Fruit fly (Drosophila melanogaster) whole organism, embryonic: ENCODE results near the gene ArfGAP3.
A peak's percentile ranks its signal among the peaks of the same experiment; 100 is the strongest.

Experiments used
- CG10209 ChIP-seq: fragments of 200-800 bp; sonication (Bioruptor generic); optimal IDR thresholded peaks from 3 replicates; lab custom pipeline; 2017; ENCODE audit warnings: missing biosample characterization, mild to moderate bottlenecking, missing genetic modification characterization, missing genetic modification reagents
- CG10267 ChIP-seq: fragments of 200-800 bp; sonication (Bioruptor generic); optimal IDR thresholded peaks from 2 replicates; lab custom pipeline; 2018; ENCODE audit warnings: missing biosample characterization, mild to moderate bottlenecking, missing genetic modification characterization, moderate library complexity
- CG11504 ChIP-seq: fragments of 200-800 bp; sonication (Bioruptor generic); optimal IDR thresholded peaks from 3 replicates; lab custom pipeline; 2019; ENCODE audit warnings: missing biosample characterization, mild to moderate bottlenecking, missing genetic modification characterization, moderate library complexity
- CG12769 ChIP-seq: fragments of 200-800 bp; sonication (Bioruptor generic); optimal IDR thresholded peaks from 2 replicates; lab custom pipeline; 2019; ENCODE audit warnings: missing biosample characterization, mild to moderate bottlenecking, missing genetic modification characterization, moderate library complexity
- CG13123 ChIP-seq: fragments of 200-800 bp; sonication (Bioruptor generic); optimal IDR thresholded peaks from 2 replicates; lab custom pipeline; 2016; ENCODE audit warnings: missing biosample characterization, missing genetic modification characterization
- CG13287 ChIP-seq: fragments of 200-800 bp; sonication (Bioruptor generic); IDR thresholded peaks from 2 replicates; pipeline ENCODE4 v1.3.6; 2022; ENCODE audit warnings: missing biosample characterization, missing genetic modification characterization; ENCODE audit not compliant: partially characterized antibody
- CG15073 ChIP-seq: fragments of 200-800 bp; sonication (Bioruptor generic); optimal IDR thresholded peaks from 2 replicates; lab custom pipeline; 2016; ENCODE audit warnings: missing biosample characterization, missing genetic modification characterization
- CG15514 ChIP-seq: fragments of 200-800 bp; sonication (Bioruptor generic); optimal IDR thresholded peaks from 3 replicates; lab custom pipeline; 2017; ENCODE audit warnings: missing biosample characterization, missing genetic modification characterization, mild to moderate bottlenecking, moderate library complexity, missing genetic modification reagents
- CG1603 ChIP-seq: fragments of 200-800 bp; sonication (Bioruptor generic); optimal IDR thresholded peaks from 2 replicates; lab custom pipeline; 2019; ENCODE audit warnings: missing biosample characterization, mild to moderate bottlenecking, missing genetic modification characterization, moderate library complexity
- CG16779 ChIP-seq: fragments of 200-800 bp; sonication (Bioruptor generic); IDR thresholded peaks from 2 replicates; pipeline ENCODE4 v1.3.6; 2022; ENCODE audit warnings: missing biosample characterization, missing genetic modification characterization
- CG18764 ChIP-seq: fragments of 200-800 bp; sonication (Bioruptor generic); optimal IDR thresholded peaks from 3 replicates; lab custom pipeline; 2016; ENCODE audit warnings: missing biosample characterization, missing genetic modification characterization
- CG30020 ChIP-seq: fragments of 200-800 bp; optimal IDR thresholded peaks from 2 replicates; lab custom pipeline; 2019; ENCODE audit warnings: missing biosample characterization, mild to moderate bottlenecking, missing genetic modification characterization, moderate library complexity
- CG3407 ChIP-seq: fragments of 200-800 bp; sonication (Bioruptor generic); optimal IDR thresholded peaks from 2 replicates; lab custom pipeline; 2018; ENCODE audit warnings: missing biosample characterization, mild to moderate bottlenecking, missing genetic modification characterization
- CG3995 ChIP-seq: fragments of 200-800 bp; sonication (Bioruptor generic); optimal IDR thresholded peaks from 3 replicates; lab custom pipeline; 2016; ENCODE audit warnings: missing biosample characterization, missing genetic modification characterization
- CG4617 ChIP-seq: fragments of 200-800 bp; sonication (Bioruptor generic); optimal IDR thresholded peaks from 3 replicates; lab custom pipeline; 2016; ENCODE audit warnings: missing biosample characterization, missing genetic modification characterization, borderline replicate concordance
- CG4820 ChIP-seq: fragments of 200-800 bp; sonication (Bioruptor generic); optimal IDR thresholded peaks from 3 replicates; lab custom pipeline; 2016; ENCODE audit warnings: missing biosample characterization, missing genetic modification characterization
- CG7271 ChIP-seq: fragments of 200-800 bp; sonication (Bioruptor generic); optimal IDR thresholded peaks from 2 replicates; lab custom pipeline; 2018; ENCODE audit warnings: missing biosample characterization, mild to moderate bottlenecking, missing genetic modification characterization, moderate library complexity
- CG7556 ChIP-seq: fragments of 200-800 bp; sonication (Bioruptor generic); optimal IDR thresholded peaks from 2 replicates; lab custom pipeline; 2017; ENCODE audit warnings: missing biosample characterization, mild to moderate bottlenecking, missing genetic modification characterization
- CG7963 ChIP-seq: fragments of 200-800 bp; sonication (Bioruptor generic); IDR thresholded peaks from 3 replicates; pipeline ENCODE4 v1.3.6; 2022; ENCODE audit warnings: missing biosample characterization, missing genetic modification characterization; ENCODE audit not compliant: partially characterized antibody
- CG8281 ChIP-seq: fragments of 200-800 bp; sonication (Bioruptor generic); optimal IDR thresholded peaks from 2 replicates; lab custom pipeline; 2018; ENCODE audit warnings: missing biosample characterization, mild to moderate bottlenecking, missing genetic modification characterization, moderate library complexity
- CHES-1-like ChIP-seq: fragments of 200-800 bp; sonication (Bioruptor generic); optimal IDR thresholded peaks from 2 replicates; lab custom pipeline; 2016; ENCODE audit warnings: missing biosample characterization, missing genetic modification characterization
- Dip3 ChIP-seq: fragments of 200-800 bp; sonication (Bioruptor generic); optimal IDR thresholded peaks from 3 replicates; lab custom pipeline; 2016; ENCODE audit warnings: missing biosample characterization, missing genetic modification characterization
- Doc2 ChIP-seq: fragments of 200-800 bp; sonication (Bioruptor generic); IDR thresholded peaks from 2 replicates; pipeline ENCODE4 v1.3.6; 2022; ENCODE audit warnings: missing biosample characterization, missing genetic modification characterization
- Dref ChIP-seq: fragments of 200-800 bp; sonication (Bioruptor generic); IDR thresholded peaks from 2 replicates; pipeline ENCODE4 v1.3.6; 2022; ENCODE audit warnings: missing biosample characterization, missing genetic modification characterization
- HLH3B ChIP-seq: fragments of 200-800 bp; sonication (Bioruptor generic); IDR thresholded peaks from 2 replicates; pipeline ENCODE4 v1.3.6; 2022; ENCODE audit warnings: missing biosample characterization, missing genetic modification characterization
- HmgZ ChIP-seq: fragments of 200-800 bp; sonication (Bioruptor generic); optimal IDR thresholded peaks from 2 replicates; lab custom pipeline; 2018; ENCODE audit warnings: missing biosample characterization, mild to moderate bottlenecking, missing genetic modification characterization
- Lpt ChIP-seq: fragments of >200 bp; optimal IDR thresholded peaks from 2 replicates; lab custom pipeline; 2018; ENCODE audit warnings: missing biosample characterization, missing genetic modification characterization
- Med ChIP-seq: fragments of 200-800 bp; sonication (Bioruptor generic); peaks from one replicate; lab custom pipeline; 2016; ENCODE audit warnings: missing biosample characterization, missing genetic modification characterization, mild to moderate bottlenecking, inconsistent platforms, moderate library complexity
- Myb ChIP-seq: fragments of 200-800 bp; sonication (Bioruptor generic); optimal IDR thresholded peaks from 2 replicates; lab custom pipeline; 2016; ENCODE audit warnings: missing biosample characterization, missing genetic modification characterization
- Nf-YA ChIP-seq: fragments of 200-800 bp; sonication (Bioruptor generic); IDR thresholded peaks from 2 replicates; pipeline ENCODE4 v1.3.6; 2022; ENCODE audit warnings: missing biosample characterization, missing genetic modification characterization
- Optix ChIP-seq: fragments of 200-800 bp; sonication (Bioruptor generic); IDR thresholded peaks from 3 replicates; pipeline ENCODE4 v1.3.6; 2022; ENCODE audit warnings: missing biosample characterization, missing genetic modification characterization
- Poxn ChIP-seq: fragments of 200-800 bp; sonication (Bioruptor generic); IDR thresholded peaks from 2 replicates; pipeline ENCODE4 v1.3.6; 2022; ENCODE audit warnings: missing biosample characterization, missing genetic modification characterization
- ara ChIP-seq: fragments of 200-800 bp; sonication (Bioruptor generic); IDR thresholded peaks from 2 replicates; pipeline ENCODE4 v1.3.6; 2022; ENCODE audit warnings: missing biosample characterization, missing genetic modification characterization
- bowl ChIP-seq: fragments of 200-800 bp; sonication (Bioruptor generic); IDR thresholded peaks from 2 replicates; pipeline ENCODE4 v1.3.6; 2022; ENCODE audit warnings: missing biosample characterization, missing genetic modification characterization
- fd96Cb ChIP-seq: fragments of 200-800 bp; sonication (Bioruptor generic); optimal IDR thresholded peaks from 2 replicates; lab custom pipeline; 2018; ENCODE audit warnings: missing biosample characterization, mild to moderate bottlenecking, missing genetic modification characterization, moderate library complexity
- fru ChIP-seq: fragments of >200 bp; optimal IDR thresholded peaks from 2 replicates; lab custom pipeline; 2017
- h ChIP-seq: fragments of >200 bp; optimal IDR thresholded peaks from 2 replicates; lab custom pipeline; 2017
- jumu ChIP-seq: fragments of 200-800 bp; sonication (Bioruptor generic); optimal IDR thresholded peaks from 3 replicates; lab custom pipeline; 2016; ENCODE audit warnings: missing biosample characterization, missing genetic modification characterization
- klu ChIP-seq: fragments of 200-800 bp; sonication (Bioruptor generic); IDR thresholded peaks from 2 replicates; pipeline ENCODE4 v1.3.6; 2022; ENCODE audit warnings: missing biosample characterization, missing genetic modification characterization
- pum ChIP-seq: fragments of 200-800 bp; sonication (Bioruptor generic); optimal IDR thresholded peaks from 2 replicates; lab custom pipeline; 2016; ENCODE audit warnings: missing biosample characterization, missing genetic modification characterization
- sisA ChIP-seq: fragments of 200-800 bp; sonication (Bioruptor generic); IDR thresholded peaks from 2 replicates; pipeline ENCODE4 v1.3.6; 2022; ENCODE audit warnings: missing biosample characterization, missing genetic modification characterization
- ssp ChIP-seq: fragments of 200-800 bp; sonication (Bioruptor generic); IDR thresholded peaks from 2 replicates; pipeline ENCODE4 v1.3.6; 2022; ENCODE audit warnings: missing biosample characterization, missing genetic modification characterization
- tap ChIP-seq: fragments of 200-800 bp; optimal IDR thresholded peaks from 3 replicates; lab custom pipeline; 2019; ENCODE audit warnings: missing biosample characterization, mild to moderate bottlenecking, missing genetic modification characterization, moderate library complexity
- twi ChIP-seq: fragments of 200-800 bp; optimal IDR thresholded peaks from 2 replicates; lab custom pipeline; 2019; ENCODE audit warnings: missing biosample characterization, mild to moderate bottlenecking, missing genetic modification characterization, moderate library complexity
- usp ChIP-seq: fragments of >200 bp; optimal IDR thresholded peaks from 2 replicates; lab custom pipeline; 2017; ENCODE audit warnings: missing biosample characterization, missing genetic modification characterization
- vfl ChIP-seq: fragments of 200-800 bp; sonication (Bioruptor generic); optimal IDR thresholded peaks from 2 replicates; lab custom pipeline; 2016; ENCODE audit warnings: missing biosample characterization, missing genetic modification characterization
- vvl ChIP-seq: fragments of 200-800 bp; sonication (Bioruptor generic); IDR thresholded peaks from 2 replicates; pipeline ENCODE4 v1.3.6; 2022; ENCODE audit warnings: missing biosample characterization, missing genetic modification characterization
- zen ChIP-seq: fragments of 200-800 bp; sonication (Bioruptor generic); optimal IDR thresholded peaks from 3 replicates; lab custom pipeline; 2018; ENCODE audit warnings: missing biosample characterization, mild to moderate bottlenecking, missing genetic modification characterization, moderate library complexity
- zfh2 ChIP-seq: fragments of 200-800 bp; sonication (Bioruptor generic); optimal IDR thresholded peaks from 2 replicates; lab custom pipeline; 2016; ENCODE audit warnings: missing biosample characterization, missing genetic modification characterization

Gene ArfGAP3

DNA sequence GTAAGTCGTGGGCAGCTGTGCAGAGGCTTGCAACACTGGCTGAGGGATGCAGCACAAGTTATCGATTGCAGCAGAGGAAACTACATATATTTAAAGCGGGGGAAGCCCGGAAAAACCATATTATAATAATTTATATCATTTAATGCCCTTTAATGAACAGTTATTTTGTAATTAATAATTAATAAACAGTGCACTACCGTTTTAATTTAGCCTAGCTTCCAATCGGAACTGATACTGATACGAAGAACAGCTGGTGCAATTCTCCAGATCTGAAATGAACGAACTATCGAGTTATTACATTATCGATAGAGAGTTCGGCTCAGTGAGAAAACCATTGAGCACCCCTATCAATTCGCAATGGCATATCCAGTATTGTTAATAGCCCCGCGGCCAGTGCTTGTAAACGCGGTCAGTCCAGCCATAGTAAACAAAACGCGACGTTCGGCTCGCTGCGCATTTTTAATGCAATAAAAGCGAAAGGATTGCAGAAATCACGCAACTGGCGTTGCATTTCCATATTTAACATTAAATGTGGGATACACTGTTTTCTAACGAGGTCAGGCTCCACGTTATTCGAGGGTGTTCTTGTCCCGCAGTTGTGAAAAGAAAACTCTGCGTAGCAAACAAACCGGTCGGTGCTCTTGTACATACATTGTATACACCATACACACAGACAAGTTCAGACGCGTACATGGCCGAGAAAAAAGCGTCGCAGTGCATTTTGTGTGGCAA, 24.2 kb upstream of the ArfGAP3 start, which contains the start of gene CG7369 (continued):
- no peak for TF ChIP-seq bowl
- TF ChIP-seq HmgZ (tag; lab: Kevin White, UChicago) = peak; percentile 88
- TF ChIP-seq CG13287 = peak; percentile 81
- TF ChIP-seq vfl (GFP tag; lab: Kevin White, UChicago) = peak; percentile 84
- peak; percentile 67 for TF ChIP-seq pum
- TF ChIP-seq CG13123 (GFP tag; lab: Kevin White, UChicago) = peak; percentile 74
- TF ChIP-seq Lpt (GFP tag; lab: Kevin White, UChicago) = no peak
- no peak for TF ChIP-seq CG15073 (GFP tag; lab: Kevin White, UChicago)
- TF ChIP-seq CG15514 (GFP tag; lab: Kevin White, UChicago) = peak; percentile 91
- TF ChIP-seq CG3407 (GFP tag; lab: Kevin White, UChicago) = peak; percentile 57
- TF ChIP-seq zen (tag; lab: Kevin White, UChicago) = peak; percentile 80
- peak; percentile 87 for TF ChIP-seq CG7556 (GFP tag; lab: Kevin White, UChicago)
- TF ChIP-seq Nf-YA (GFP tag; lab: Robert Waterston, UW) = 0 out of 2 replicates have a peak, but pooled peaks have one; percentile 34
- TF ChIP-seq Optix (GFP tag; lab: Robert Waterston, UW) = peak; percentile 68
- no peak for TF ChIP-seq fru (lab: Kevin White, UChicago)
- peak; percentile 67 for TF ChIP-seq fd96Cb (tag; lab: Kevin White, UChicago)
- peak; percentile 79 for TF ChIP-seq CHES-1-like (GFP tag; lab: Kevin White, UChicago)
- TF ChIP-seq Myb (GFP tag; lab: Kevin White, UChicago) = peak; percentile 62
- TF ChIP-seq Poxn (GFP tag; lab: Robert Waterston, UW) = peak; percentile 57; the same call in 1 of the 2 replicates
- peak; percentile 63 for TF ChIP-seq jumu (GFP tag; lab: Kevin White, UChicago)
- TF ChIP-seq ara = peak; percentile 67
- no peak for TF ChIP-seq usp (GFP tag; lab: Kevin White, UChicago)
- TF ChIP-seq CG8281 (tag; lab: Kevin White, UChicago) = peak; percentile 33
- TF ChIP-seq CG4820 = peak; percentile 83
- TF ChIP-seq Dref (GFP tag; lab: Robert Waterston, UW) = peak; percentile 71
- peak; percentile 61; the same call in 1 of the 2 replicates for TF ChIP-seq HLH3B
- TF ChIP-seq CG1603 = peak; percentile 30
- peak; percentile 62 for TF ChIP-seq CG4617 (GFP tag; lab: Kevin White, UChicago)
- TF ChIP-seq zfh2 = peak; percentile 89
- peak; percentile 86 for TF ChIP-seq CG10209 (GFP tag; lab: Kevin White, UChicago)
- TF ChIP-seq vvl (GFP tag; lab: Robert Waterston, UW) = peak; percentile 82
- TF ChIP-seq sisA = peak; percentile 79; the same call in 1 of the 2 replicates

DNA sequence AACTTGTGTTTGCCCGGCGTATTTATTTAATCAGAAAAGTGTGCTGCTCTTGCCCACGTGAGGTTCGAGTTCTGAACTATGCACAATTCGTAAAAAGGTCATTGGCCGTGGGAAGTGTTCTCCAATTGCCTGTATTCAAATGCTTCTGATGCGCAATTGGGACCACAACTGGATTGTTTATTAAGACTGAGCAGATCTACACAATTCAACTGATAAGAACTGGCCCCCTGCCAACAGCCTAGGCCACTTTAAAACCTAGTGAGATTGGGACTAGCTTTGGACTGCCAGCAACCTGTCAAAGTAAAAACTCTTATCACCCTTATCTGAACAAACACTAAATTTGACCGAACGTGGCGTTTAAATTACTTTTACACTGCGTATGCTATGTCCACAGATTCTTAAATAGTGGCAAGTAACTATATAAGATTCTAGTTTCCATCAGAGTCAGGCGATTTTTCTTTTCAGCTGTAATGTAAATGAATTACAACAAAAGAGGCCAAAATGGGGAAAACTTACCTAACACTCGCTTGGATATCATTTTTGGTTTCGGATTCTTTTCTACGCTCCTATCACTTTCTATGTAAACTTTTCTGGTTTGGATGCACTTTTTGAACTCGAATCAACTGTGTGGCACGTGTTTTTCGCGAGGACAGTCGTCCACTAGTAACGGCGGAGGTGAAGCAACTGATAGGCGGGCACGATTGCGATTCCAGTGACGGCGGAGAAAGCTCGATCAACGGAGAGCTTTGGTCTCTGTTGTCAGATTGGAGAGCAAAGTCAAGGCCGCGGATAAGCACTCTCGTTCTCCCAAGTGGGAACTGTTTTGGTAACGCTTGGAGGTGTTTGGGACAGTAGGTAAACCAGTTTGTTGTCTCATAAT, 20.6 kb upstream of the ArfGAP3 start, which contains the start of gene CG11241:
CG11241 (minus strand) TSS at position 689 of the 880 bp plus-strand sequence.
- TF ChIP-seq HmgZ (tag; lab: Kevin White, UChicago) (peak; percentile 15), tap (no peak), CG3995 (peak; percentile 51), Med (GFP tag; lab: Kevin White, UChicago) (peak; percentile 64), CG11504 (tag; lab: Kevin White, UChicago) (no peak), CG7963 (GFP tag; lab: Robert Waterston, UW) (no peak), klu (GFP tag; lab: Robert Waterston, UW) (no peak), twi (no peak), CG12769 (tag; lab: Kevin White, UChicago) (peak; percentile 45), fru (lab: Kevin White, UChicago) (no peak), Dip3 (no peak), Doc2 (GFP tag; lab: Robert Waterston, UW) (no peak), CG18764 (no peak), CG7271 (tag; lab: Kevin White, UChicago) (no peak), CG16779 (no peak), CG10267 (tag; lab: Kevin White, UChicago) (no peak), CG30020 (tag; lab: Kevin White, UChicago) (no peak), h (lab: Kevin White, UChicago) (no peak), ssp (no peak)
